Fruit fly (Drosophila melanogaster) whole organism, embryonic: ENCODE results near the gene CG1572.

Experiments
- Awh ChIP-seq: fragments of 200-800 bp; sonication (Bioruptor generic); IDR thresholded peaks from 2 replicates; pipeline ENCODE4, ENCODE4 v1.3.6; 2022; ENCODE audit warnings: missing biosample characterization, missing genetic modification characterization
- B-H1 ChIP-seq: fragments of 200-800 bp; sonication (Bioruptor generic); IDR thresholded peaks from 3 replicates; pipeline ENCODE4 v1.3.6; 2022; ENCODE audit warnings: missing biosample characterization, missing genetic modification characterization
- Bgb ChIP-seq: fragments of 200-800 bp; sonication (Bioruptor generic); IDR thresholded peaks from 2 replicates; pipeline ENCODE4 v1.3.6; 2022; ENCODE audit warnings: missing biosample characterization, missing genetic modification characterization; ENCODE audit not compliant: partially characterized antibody
- CG10209 ChIP-seq: fragments of 200-800 bp; sonication (Bioruptor generic); optimal IDR thresholded peaks from 3 replicates; lab custom pipeline; 2017; ENCODE audit warnings: missing biosample characterization, mild to moderate bottlenecking, missing genetic modification characterization, missing genetic modification reagents
- CG11560 ChIP-seq: fragments of 200-800 bp; sonication (Bioruptor generic); IDR thresholded peaks from 3 replicates; pipeline ENCODE4 v1.3.6; 2022; ENCODE audit warnings: missing biosample characterization, missing genetic modification characterization
- CG11723 ChIP-seq: fragments of 200-800 bp; sonication (Bioruptor generic); optimal IDR thresholded peaks from 2 replicates; lab custom pipeline; 2017; ENCODE audit warnings: missing biosample characterization, mild to moderate bottlenecking, missing genetic modification characterization
- CG12071 ChIP-seq: fragments of 200-800 bp; sonication (Bioruptor generic); optimal IDR thresholded peaks from 3 replicates; lab custom pipeline; 2018; ENCODE audit warnings: missing biosample characterization, mild to moderate bottlenecking, missing genetic modification characterization
- CG12744 ChIP-seq: fragments of 200-800 bp; sonication (Bioruptor generic); optimal IDR thresholded peaks from 2 replicates; lab custom pipeline; 2016; ENCODE audit warnings: missing biosample characterization, missing genetic modification characterization
- CG13287 ChIP-seq: fragments of 200-800 bp; sonication (Bioruptor generic); IDR thresholded peaks from 2 replicates; pipeline ENCODE4 v1.3.6; 2022; ENCODE audit warnings: missing biosample characterization, missing genetic modification characterization; ENCODE audit not compliant: partially characterized antibody
- CG13296 ChIP-seq: fragments of 200-800 bp; sonication (Bioruptor generic); optimal IDR thresholded peaks from 3 replicates; lab custom pipeline; 2018; ENCODE audit warnings: missing biosample characterization, mild to moderate bottlenecking, missing genetic modification characterization
- CG15073 ChIP-seq: fragments of 200-800 bp; sonication (Bioruptor generic); optimal IDR thresholded peaks from 2 replicates; lab custom pipeline; 2016; ENCODE audit warnings: missing biosample characterization, missing genetic modification characterization
- CG17612 ChIP-seq: fragments of 200-800 bp; sonication (Bioruptor generic); IDR thresholded peaks from 2 replicates; pipeline ENCODE4 v1.3.6; 2022; ENCODE audit warnings: missing biosample characterization, missing genetic modification characterization
- CG17912 ChIP-seq: fragments of 200-800 bp; sonication (Bioruptor generic); optimal IDR thresholded peaks from 2 replicates; lab custom pipeline; 2018; ENCODE audit warnings: missing biosample characterization, mild to moderate bottlenecking, missing genetic modification characterization
- CG3995 ChIP-seq: fragments of 200-800 bp; sonication (Bioruptor generic); optimal IDR thresholded peaks from 3 replicates; lab custom pipeline; 2016; ENCODE audit warnings: missing biosample characterization, missing genetic modification characterization
- CG4282 ChIP-seq: fragments of 200-800 bp; sonication (Bioruptor generic); optimal IDR thresholded peaks from 2 replicates; lab custom pipeline; 2016; ENCODE audit warnings: missing biosample characterization, missing genetic modification characterization
- CG4707 ChIP-seq: fragments of 200-800 bp; sonication (Bioruptor generic); optimal IDR thresholded peaks from 2 replicates; lab custom pipeline; 2018; ENCODE audit warnings: missing biosample characterization, mild to moderate bottlenecking, missing genetic modification characterization, moderate library complexity
- CG4854 ChIP-seq: fragments of 200-800 bp; sonication (Bioruptor generic); optimal IDR thresholded peaks from 2 replicates; lab custom pipeline; 2016; ENCODE audit warnings: missing biosample characterization, missing genetic modification characterization, inconsistent platforms
- CG7271 ChIP-seq: fragments of 200-800 bp; sonication (Bioruptor generic); optimal IDR thresholded peaks from 2 replicates; lab custom pipeline; 2018; ENCODE audit warnings: missing biosample characterization, mild to moderate bottlenecking, missing genetic modification characterization, moderate library complexity
- CG8281 ChIP-seq: fragments of 200-800 bp; sonication (Bioruptor generic); optimal IDR thresholded peaks from 2 replicates; lab custom pipeline; 2018; ENCODE audit warnings: missing biosample characterization, mild to moderate bottlenecking, missing genetic modification characterization, moderate library complexity
- CG8388 ChIP-seq: fragments of 200-800 bp; sonication (Bioruptor generic); optimal IDR thresholded peaks from 2 replicates; lab custom pipeline; 2019; ENCODE audit warnings: missing biosample characterization, mild to moderate bottlenecking, missing genetic modification characterization, moderate library complexity
- CG8924 ChIP-seq: fragments of 200-800 bp; optimal IDR thresholded peaks from 3 replicates; lab custom pipeline; 2019; ENCODE audit warnings: missing biosample characterization, mild to moderate bottlenecking, missing genetic modification characterization, moderate library complexity
- CkIIα-i1 ChIP-seq: fragments of 200-800 bp; sonication (Bioruptor generic); IDR thresholded peaks from 2 replicates; pipeline ENCODE4 v1.3.6; 2022; ENCODE audit warnings: missing biosample characterization, missing genetic modification characterization
- Dip3 ChIP-seq: fragments of 200-800 bp; sonication (Bioruptor generic); optimal IDR thresholded peaks from 3 replicates; lab custom pipeline; 2016; ENCODE audit warnings: missing biosample characterization, missing genetic modification characterization
- Doc3 ChIP-seq: fragments of 200-800 bp; sonication (Bioruptor generic); IDR thresholded peaks from 3 replicates; pipeline ENCODE4 v1.3.6; 2022; ENCODE audit warnings: missing biosample characterization, missing genetic modification characterization; ENCODE audit not compliant: partially characterized antibody
- HLH4C ChIP-seq: fragments of 200-800 bp; sonication (Bioruptor generic); IDR thresholded peaks from 3 replicates; pipeline ENCODE4 v1.3.6; 2022; ENCODE audit warnings: missing biosample characterization, missing genetic modification characterization; ENCODE audit not compliant: partially characterized antibody
- HLH54F ChIP-seq: fragments of 200-800 bp; sonication (Bioruptor generic); optimal IDR thresholded peaks from 3 replicates; lab custom pipeline; 2016; ENCODE audit warnings: missing biosample characterization, missing genetic modification characterization
- HLHmδ ChIP-seq: fragments of 200-800 bp; sonication (Bioruptor generic); optimal IDR thresholded peaks from 2 replicates; lab custom pipeline; 2018; ENCODE audit warnings: missing biosample characterization, mild to moderate bottlenecking, missing genetic modification characterization, moderate library complexity
- HmgD ChIP-seq: fragments of 200-800 bp; sonication (Bioruptor generic); optimal IDR thresholded peaks from 3 replicates; lab custom pipeline; 2016; ENCODE audit warnings: missing biosample characterization, missing genetic modification characterization
- HmgZ ChIP-seq: fragments of 200-800 bp; sonication (Bioruptor generic); optimal IDR thresholded peaks from 2 replicates; lab custom pipeline; 2018; ENCODE audit warnings: missing biosample characterization, mild to moderate bottlenecking, missing genetic modification characterization
- Mes4 ChIP-seq: fragments of 200-800 bp; sonication (Bioruptor generic); optimal IDR thresholded peaks from 2 replicates; lab custom pipeline; 2016; ENCODE audit warnings: missing biosample characterization, missing genetic modification characterization
- Nf-YA ChIP-seq: fragments of 200-800 bp; sonication (Bioruptor generic); IDR thresholded peaks from 2 replicates; pipeline ENCODE4 v1.3.6; 2022; ENCODE audit warnings: missing biosample characterization, missing genetic modification characterization
- Spps ChIP-seq: fragments of 200-800 bp; sonication (Bioruptor generic); optimal IDR thresholded peaks from 2 replicates; lab custom pipeline; 2018; ENCODE audit warnings: missing biosample characterization, mild to moderate bottlenecking, missing genetic modification characterization
- Ssrp ChIP-seq: fragments of 200-800 bp; sonication (Bioruptor generic); optimal IDR thresholded peaks from 2 replicates; lab custom pipeline; 2018; ENCODE audit warnings: missing biosample characterization, mild to moderate bottlenecking, missing genetic modification characterization, moderate library complexity
- abd-A ChIP-seq: fragments of 200-800 bp; sonication (Bioruptor generic); optimal IDR thresholded peaks from 3 replicates; lab custom pipeline; 2019; ENCODE audit warnings: missing biosample characterization, mild to moderate bottlenecking, missing genetic modification characterization, moderate library complexity
- ap ChIP-seq: fragments of 200-800 bp; sonication (Bioruptor generic); IDR thresholded peaks from 2 replicates; pipeline ENCODE4 v1.3.6; 2022; ENCODE audit warnings: missing biosample characterization, missing genetic modification characterization
- ash1 ChIP-seq: fragments of 200-800 bp; sonication (Bioruptor generic); optimal IDR thresholded peaks from 2 replicates; lab custom pipeline; 2018; ENCODE audit warnings: missing biosample characterization, mild to moderate bottlenecking, missing genetic modification characterization
- dan ChIP-seq: fragments of 200-800 bp; sonication (Bioruptor generic); IDR thresholded peaks from 2 replicates; pipeline ENCODE4 v1.3.6; 2022; ENCODE audit warnings: missing biosample characterization, missing genetic modification characterization
- grau ChIP-seq: fragments of 200-800 bp; optimal IDR thresholded peaks from 3 replicates; lab custom pipeline; 2019; ENCODE audit warnings: missing biosample characterization, mild to moderate bottlenecking, missing genetic modification characterization, moderate library complexity
- nau ChIP-seq: fragments of 200-800 bp; sonication (Bioruptor generic); optimal IDR thresholded peaks from 3 replicates; lab custom pipeline; 2017; ENCODE audit warnings: missing biosample characterization, mild to moderate bottlenecking, missing genetic modification characterization, missing genetic modification reagents
- phol ChIP-seq: fragments of 200-800 bp; sonication (Bioruptor generic); optimal IDR thresholded peaks from 3 replicates; lab custom pipeline; 2018; ENCODE audit warnings: missing biosample characterization, mild to moderate bottlenecking, missing genetic modification characterization, moderate library complexity
- prd ChIP-seq, 3 experiments: fragments of >200 bp in 2 of 3; fragments of 200-800 bp in 1 of 3; sonication (Bioruptor generic) in 1 of 3; optimal IDR thresholded peaks in 2 of 3; IDR thresholded peaks in 1 of 3; 2 replicates in 2 of 3; 3 replicates in 1 of 3; pipeline versions ENCODE4 v1.3.6 to Lab custom; 2017 to 2022; ENCODE audit warnings: missing biosample characterization in 1 of 3, missing genetic modification characterization in 1 of 3
- sd ChIP-seq: fragments of 200-800 bp; sonication (Bioruptor generic); optimal IDR thresholded peaks from 3 replicates; lab custom pipeline; 2018; ENCODE audit warnings: missing biosample characterization, mild to moderate bottlenecking, missing genetic modification characterization, moderate library complexity
- sr ChIP-seq: fragments of 200-800 bp; sonication (Bioruptor generic); IDR thresholded peaks from 3 replicates; pipeline ENCODE4 v1.3.6; 2022; ENCODE audit warnings: missing biosample characterization, missing genetic modification characterization
- stc ChIP-seq: fragments of 200-800 bp; sonication (Bioruptor generic); IDR thresholded peaks from 2 replicates; pipeline ENCODE4 v1.3.6; 2022; ENCODE audit warnings: missing biosample characterization, missing genetic modification characterization
- tin ChIP-seq: fragments of 200-800 bp; sonication (Bioruptor generic); optimal IDR thresholded peaks from 3 replicates; lab custom pipeline; 2016; ENCODE audit warnings: missing biosample characterization, missing genetic modification characterization
- trem ChIP-seq: fragments of 200-800 bp; optimal IDR thresholded peaks from 3 replicates; lab custom pipeline; 2019; ENCODE audit warnings: missing biosample characterization, mild to moderate bottlenecking, missing genetic modification characterization, moderate library complexity
- vnd ChIP-seq: fragments of 200-800 bp; sonication (Bioruptor generic); IDR thresholded peaks from 3 replicates; pipeline ENCODE4 v1.3.6; 2022; ENCODE audit warnings: missing biosample characterization, missing genetic modification characterization; ENCODE audit not compliant: partially characterized antibody
- wdn ChIP-seq: fragments of 200-800 bp; sonication (Bioruptor generic); IDR thresholded peaks from 2 replicates; pipeline ENCODE4 v1.3.6; 2022; ENCODE audit warnings: missing biosample characterization, missing genetic modification characterization
- zfh1 ChIP-seq: fragments of 200-800 bp; sonication (Bioruptor generic); IDR thresholded peaks from 3 replicates; pipeline ENCODE4 v1.3.6; 2022; ENCODE audit warnings: missing biosample characterization, missing genetic modification characterization
- zfh2 ChIP-seq: fragments of 200-800 bp; sonication (Bioruptor generic); optimal IDR thresholded peaks from 2 replicates; lab custom pipeline; 2016; ENCODE audit warnings: missing biosample characterization, missing genetic modification characterization

The CG1572 gene

DNA sequence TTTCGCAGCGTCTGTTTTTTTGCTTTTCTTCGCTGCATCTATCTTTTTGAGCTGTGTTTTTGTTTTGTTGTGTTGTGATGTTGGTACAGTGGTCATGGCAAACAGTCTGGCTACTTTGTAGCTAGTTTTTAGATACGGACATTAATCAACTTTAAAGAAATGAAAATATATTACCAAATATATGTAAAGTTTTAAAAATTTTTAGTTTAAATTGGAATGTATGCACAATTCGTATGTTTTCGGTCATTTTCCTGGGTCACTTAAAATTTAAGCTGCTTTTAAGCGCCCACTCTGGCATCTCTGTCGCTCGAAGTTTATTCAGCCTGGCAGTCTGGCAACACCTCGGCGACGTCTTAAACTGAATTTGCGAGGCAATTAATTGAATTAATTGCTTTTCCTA is 18.1 kb upstream of the CG1572 start, which contains the start of gene CG11695 (continued):
- TF ChIP-seq prd (optimal IDR thresholded peaks at IDR 0.05; lab: Kevin White, UChicago) (no peak), prd (GFP tag; IDR thresholded peaks at IDR 0.05; lab: Robert Waterston, UW) (peak; percentile 77), B-H1 (GFP tag; lab: Robert Waterston, UW) (peak; percentile 45; the same call in 2 of the 3 replicates), CkIIα-i1 (GFP tag; lab: Robert Waterston, UW) (no peak), HmgD (GFP tag; lab: Kevin White, UChicago) (no peak), wdn (GFP tag; lab: Robert Waterston, UW) (peak; percentile 45; the same call in 1 of the 2 replicates), abd-A (tag; lab: Kevin White, UChicago) (no peak), ap (GFP tag; lab: Robert Waterston, UW) (0 out of 2 replicates have a peak, but pooled peaks have one; percentile 7), trem (tag; lab: Kevin White, UChicago) (peak; percentile 63), HmgZ (tag; lab: Kevin White, UChicago) (peak; percentile 80), CG4282 (GFP tag; lab: Kevin White, UChicago) (no peak), CG4707 (GFP tag; lab: Kevin White, UChicago) (peak; percentile 21), Doc3 (GFP tag; lab: Robert Waterston, UW) (no peak), vnd (GFP tag; lab: Robert Waterston, UW) (no peak), Dip3 (GFP tag; lab: Kevin White, UChicago) (peak; percentile 52), stc (GFP tag; lab: Robert Waterston, UW) (no peak; the same call in 1 of the 2 replicates), CG8281 (tag; lab: Kevin White, UChicago) (peak; percentile 12), grau (tag; lab: Kevin White, UChicago) (peak; percentile 77), CG15073 (GFP tag; lab: Kevin White, UChicago) (no peak), tin (GFP tag; lab: Kevin White, UChicago) (peak; percentile 50), CG11723 (peak; percentile 13), CG17612 (GFP tag; lab: Robert Waterston, UW) (no peak), ash1 (GFP tag; lab: Kevin White, UChicago) (no peak), CG12071 (GFP tag; lab: Kevin White, UChicago) (no peak), CG13287 (peak; percentile 30; the same call in 1 of the 2 replicates), CG8388 (GFP tag; lab: Kevin White, UChicago) (peak; percentile 42), zfh2 (GFP tag; lab: Kevin White, UChicago) (peak; percentile 69), dan (GFP tag; lab: Robert Waterston, UW) (no peak), sd (tag; lab: Kevin White, UChicago) (peak; percentile 46), phol (tag; lab: Kevin White, UChicago) (peak; percentile 78), Spps (tag; lab: Kevin White, UChicago) (no peak), CG3995 (GFP tag; lab: Kevin White, UChicago) (peak; percentile 38), Bgb (GFP tag; lab: Robert Waterston, UW) (no peak), Nf-YA (GFP tag; lab: Robert Waterston, UW) (no peak), CG17912 (GFP tag; lab: Kevin White, UChicago) (no peak), nau (no peak), sr (GFP tag; lab: Robert Waterston, UW) (no peak), zfh1 (GFP tag; lab: Robert Waterston, UW) (peak; percentile 36; the same call in 1 of the 3 replicates), Awh (GFP tag; lab: Robert Waterston, UW) (0 out of 2 replicates have a peak, but pooled peaks have one; percentile 32), HLHmδ (GFP tag; lab: Kevin White, UChicago) (no peak), CG10209 (GFP tag; lab: Kevin White, UChicago) (peak; percentile 35), CG4854 (GFP tag; lab: Kevin White, UChicago) (no peak), Mes4 (GFP tag; lab: Kevin White, UChicago) (no peak), Ssrp (tag; lab: Kevin White, UChicago) (peak; percentile 62), CG12744 (GFP tag; lab: Kevin White, UChicago) (no peak), HLH4C (no peak), CG11560 (tag; lab: Robert Waterston, UW) (no peak), CG8924 (tag; lab: Kevin White, UChicago) (peak; percentile 51), CG13296 (GFP tag; lab: Kevin White, UChicago) (peak; percentile 58), HLH54F (GFP tag; lab: Kevin White, UChicago) (peak; percentile 24), CG7271 (tag; lab: Kevin White, UChicago) (no peak)
